Worm (Caenorhabditis elegans): Measurements from ENCODE around the gene ptr-20.
A peak's percentile ranks its signal among the peaks of the same experiment; 100 is the strongest.

ptr-20 gene

ce11 chrII:15157880-15158279, at the start of gene ptr-20:
Gene ptr-20 (plus strand): TSS chrII:15158180.
- TF ChIP-seq blmp-1 (tag; optimal IDR thresholded peaks at IDR 0.05) = no peak
- no peak for TF ChIP-seq lin-13 (tag; optimal IDR thresholded peaks at IDR 0.05)
- TF ChIP-seq lin-32 (GFP tag; optimal IDR thresholded peaks at IDR 0.05) = no peak
- TF ChIP-seq nhr-76 (tag; optimal IDR thresholded peaks at IDR 0.05) = no peak
- TF ChIP-seq ceh-43 (GFP tag; optimal IDR thresholded peaks at IDR 0.05) = no peak
- TF ChIP-seq ceh-39 (tag; optimal IDR thresholded peaks at IDR 0.05) = no peak
- TF ChIP-seq zip-8 (tag; optimal IDR thresholded peaks at IDR 0.05) = no peak
- TF ChIP-seq ceh-83 (GFP tag; optimal IDR thresholded peaks at IDR 0.05) = no peak
- TF ChIP-seq nhr-2 (tag; optimal IDR thresholded peaks at IDR 0.05) = no peak
- no peak for TF ChIP-seq elt-3 (tag; optimal IDR thresholded peaks at IDR 0.05)
- TF ChIP-seq nhr-28 (tag; optimal IDR thresholded peaks at IDR 0.05) = no peak

- TF ChIP-seq lsy-2 (tag; optimal IDR thresholded peaks at IDR 0.05) (no peak), ceh-43 (GFP tag; optimal IDR thresholded peaks at IDR 0.05) (no peak), lin-32 (GFP tag; optimal IDR thresholded peaks at IDR 0.05) (no peak), snpc-4 (tag; optimal IDR thresholded peaks at IDR 0.05) (no peak), nhr-28 (tag; optimal IDR thresholded peaks at IDR 0.05) (no peak), ceh-83 (GFP tag; optimal IDR thresholded peaks at IDR 0.05) (no peak), lin-13 (tag; optimal IDR thresholded peaks at IDR 0.05) (no peak), M03D4.4 (tag; optimal IDR thresholded peaks at IDR 0.05) (no peak)
Observed at ce11 chrII:15109844-15110243, 48.1 kb upstream of the ptr-20 start, which contains the start of gene Y53F4B.39. Gene Y53F4B.39 (plus strand): TSS chrII:15110144.

- TF ChIP-seq tbx-8 (GFP tag; optimal IDR thresholded peaks at IDR 0.05) = no peak
- no peak for TF ChIP-seq nhr-28 (tag; optimal IDR thresholded peaks at IDR 0.05)
- no peak for TF ChIP-seq nhr-237 (tag; optimal IDR thresholded peaks at IDR 0.05)
- no peak for TF ChIP-seq blmp-1 (tag; optimal IDR thresholded peaks at IDR 0.05)
- no peak for TF ChIP-seq mep-1 (tag; optimal IDR thresholded peaks at IDR 0.05)
- no peak for TF ChIP-seq mls-2 (tag; optimal IDR thresholded peaks at IDR 0.05)
- TF ChIP-seq elt-1 (tag; optimal IDR thresholded peaks at IDR 0.05; ENCODE audit: borderline replicate concordance, insufficient read depth) = no peak
- no peak for TF ChIP-seq ces-1 (GFP tag; optimal IDR thresholded peaks at IDR 0.05)
- no peak for TF ChIP-seq hlh-1 (tag; optimal IDR thresholded peaks at IDR 0.05)
- TF ChIP-seq snpc-4 (tag; optimal IDR thresholded peaks at IDR 0.05) = no peak
- TF ChIP-seq ceh-39 (tag; optimal IDR thresholded peaks at IDR 0.05) = no peak
Observed at ce11 chrII:15111352-15111751, 46.6 kb upstream of the ptr-20 start.

- TF ChIP-seq nhr-76 (tag; optimal IDR thresholded peaks at IDR 0.05) (no peak), lin-13 (tag; optimal IDR thresholded peaks at IDR 0.05) (peak; percentile 19), ceh-43 (GFP tag; optimal IDR thresholded peaks at IDR 0.05) (peak; percentile 47), lsy-2 (tag; optimal IDR thresholded peaks at IDR 0.05) (peak; percentile 21), nhr-12 (tag; optimal IDR thresholded peaks at IDR 0.05) (no peak), sptf-1 (tag; optimal IDR thresholded peaks at IDR 0.05) (peak; percentile 16), elt-3 (tag; optimal IDR thresholded peaks at IDR 0.05) (no peak), mab-5 (tag; optimal IDR thresholded peaks at IDR 0.05) (no peak), lin-32 (GFP tag; optimal IDR thresholded peaks at IDR 0.05) (no peak), zip-8 (tag; optimal IDR thresholded peaks at IDR 0.05) (no peak), unc-62 (GFP tag; optimal IDR thresholded peaks at IDR 0.05) (no peak), elt-1 (tag; optimal IDR thresholded peaks at IDR 0.05; ENCODE audit: borderline replicate concordance, insufficient read depth) (no peak), blmp-1 (tag; optimal IDR thresholded peaks at IDR 0.05) (no peak), mep-1 (tag; optimal IDR thresholded peaks at IDR 0.05) (peak; percentile 59), nhr-28 (tag; optimal IDR thresholded peaks at IDR 0.05) (no peak), ham-2 (GFP tag; optimal IDR thresholded peaks at IDR 0.05) (no peak), mls-2 (tag; optimal IDR thresholded peaks at IDR 0.05) (peak; percentile 15), hlh-1 (tag; optimal IDR thresholded peaks at IDR 0.05) (no peak), pha-4 (tag; optimal IDR thresholded peaks at IDR 0.05) (peak; percentile 59), nhr-237 (tag; optimal IDR thresholded peaks at IDR 0.05) (peak; percentile 42), ces-1 (GFP tag; optimal IDR thresholded peaks at IDR 0.05) (peak; percentile 80)
Observed at ce11 chrII:15119537-15120360, 38.2 kb upstream of the ptr-20 start, which contains the start of gene arp-1. Gene arp-1 (plus strand): TSS chrII:15120301.

ce11 chrII:15124193-15124592, 33.8 kb upstream of the ptr-20 start, which contains the start of gene Y53F4B.23:
Gene Y53F4B.23 (plus strand): TSS chrII:15124504.
- no peak for TF ChIP-seq tbx-8 (GFP tag; optimal IDR thresholded peaks at IDR 0.05)
- no peak for TF ChIP-seq mab-5 (tag; optimal IDR thresholded peaks at IDR 0.05)
- TF ChIP-seq nhr-28 (tag; optimal IDR thresholded peaks at IDR 0.05) = no peak
- TF ChIP-seq M03D4.4 (tag; optimal IDR thresholded peaks at IDR 0.05) = no peak
- no peak for TF ChIP-seq nhr-76 (tag; optimal IDR thresholded peaks at IDR 0.05)
- TF ChIP-seq elt-1 (tag; optimal IDR thresholded peaks at IDR 0.05; ENCODE audit: borderline replicate concordance, insufficient read depth) = no peak
- TF ChIP-seq unc-39 (tag; optimal IDR thresholded peaks at IDR 0.05) = no peak

Data from whole organism, mixed stage, embryonic.